Worm (Caenorhabditis elegans) whole organism, midembryonic: Measurements from ENCODE around the gene ZK287.7.

Source experiments
- T22C8.4 ChIP-seq: fragments of 200-800 bp; sonication (Bioruptor generic); IDR thresholded peaks from 2 replicates; pipeline ENCODE4 v1.3.6; 2022; ENCODE audit warnings: missing genetic modification characterization, missing compliant biosample characterization
- cog-1 ChIP-seq: sonication (generic microtip); optimal IDR thresholded peaks from 2 replicates; lab custom pipeline; 2016; ENCODE audit warnings: missing genetic modification characterization, missing compliant biosample characterization
- flt-1 ChIP-seq: fragments of 200-800 bp; sonication (Bioruptor generic); IDR thresholded peaks from 2 replicates; pipeline ENCODE4 v1.3.6; 2022; ENCODE audit warnings: missing genetic modification characterization, missing compliant biosample characterization
- klf-2 ChIP-seq: fragments of 200-800 bp; sonication (Bioruptor generic); conservative IDR thresholded peaks from 2 replicates; pipeline ENCODE4 v1.3.6; 2022; ENCODE audit warnings: missing genetic modification reagents, missing genetic modification characterization, missing compliant biosample characterization
- med-1 ChIP-seq: sonication (generic microtip); optimal IDR thresholded peaks from 2 replicates; lab custom pipeline; 2017; ENCODE audit warnings: missing genetic modification characterization, mild to moderate bottlenecking, missing compliant biosample characterization, antibody characterized with exemption, missing genetic modification reagents; ENCODE audit not compliant: insufficient read depth
- ref-1 ChIP-seq: fragments of 200-800 bp; sonication (Bioruptor generic); conservative IDR thresholded peaks from 2 replicates; pipeline ENCODE4 v1.3.6; 2022; ENCODE audit warnings: missing genetic modification reagents, missing genetic modification characterization, missing compliant biosample characterization
- tab-1 ChIP-seq: fragments of 200-800 bp; sonication (Bioruptor generic); IDR thresholded peaks from 2 replicates; pipeline ENCODE4 v1.3.6; 2022; ENCODE audit warnings: missing genetic modification characterization, missing compliant biosample characterization
- ztf-23 ChIP-seq: fragments of 200-800 bp; sonication (Bioruptor generic); IDR thresholded peaks from 2 replicates; pipeline ENCODE4 v1.3.6; 2022; ENCODE audit warnings: missing genetic modification reagents, missing genetic modification characterization, missing compliant biosample characterization
- ztf-29 ChIP-seq: fragments of 200-800 bp; sonication (Bioruptor generic); IDR thresholded peaks from 2 replicates; pipeline ENCODE4 v1.3.6; 2022; ENCODE audit warnings: missing genetic modification reagents, missing genetic modification characterization, missing compliant biosample characterization

The ZK287.7 gene

ce11 chrV:9692649-9693112, at the start of gene ZK287.7:
Gene ZK287.7 (plus strand): TSS chrV:9693062.
- TF ChIP-seq ztf-29 (GFP tag; lab: Robert Waterston, UW) = no peak
- no peak for TF ChIP-seq tab-1 (GFP tag; lab: Robert Waterston, UW)

DNA sequence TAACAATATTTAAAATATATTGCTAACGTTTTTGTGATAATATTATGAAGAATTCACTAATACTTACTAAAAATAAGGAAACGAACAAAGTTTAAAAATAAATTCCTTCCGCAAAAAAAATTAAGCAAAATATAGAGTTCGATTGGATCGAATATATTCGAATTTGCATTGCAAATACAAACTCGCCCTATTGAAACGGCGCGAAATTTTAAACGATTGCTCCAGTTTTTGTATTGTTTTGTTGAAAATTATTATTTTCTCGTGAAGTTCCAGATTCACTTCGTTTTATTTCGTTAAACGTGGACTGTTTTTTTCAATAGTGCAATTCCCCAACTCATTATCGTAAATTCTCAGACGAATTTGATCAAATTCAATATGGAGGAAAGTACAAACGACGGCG, 47.4 kb upstream of the ZK287.7 start, which contains the start of the genes atl-1 and hcp-2:
Gene atl-1, minus strand, starts transcription at position 89 of the 400 bp plus-strand sequence.
Gene hcp-2, plus strand, starts transcription at position 353 of the 400 bp plus-strand sequence.
- TF ChIP-seq cog-1 (tag; lab: Kevin White, UChicago) (no peak), klf-2 (no peak), ztf-29 (GFP tag; lab: Robert Waterston, UW) (no peak), med-1 (GFP tag; lab: Kevin White, UChicago) (no peak), T22C8.4 (GFP tag; lab: Robert Waterston, UW) (no peak), ref-1 (no peak), flt-1 (no peak), tab-1 (GFP tag; lab: Robert Waterston, UW) (no peak), ztf-23 (GFP tag; lab: Robert Waterston, UW) (no peak)

DNA sequence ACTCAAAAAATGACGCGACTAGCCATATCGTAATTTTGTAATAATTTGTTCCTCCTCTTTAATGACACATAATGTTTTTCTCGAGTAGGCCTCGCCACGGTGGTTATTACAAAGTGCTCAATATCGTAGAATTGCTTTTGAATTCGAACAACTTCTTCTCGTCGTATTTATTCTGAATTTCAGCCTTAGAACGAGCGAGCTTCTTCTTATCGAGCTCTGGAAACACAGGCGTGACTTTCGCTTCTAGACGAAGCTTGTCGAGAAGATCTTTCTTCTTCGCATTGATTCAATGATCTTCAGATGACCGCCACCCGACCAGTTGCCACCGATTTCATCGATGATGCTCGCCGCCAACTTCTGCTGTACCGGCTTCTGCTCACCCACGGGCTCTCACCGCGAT, 41.6 kb upstream of the ZK287.7 start, which contains the start of gene T06E4.21:
Gene T06E4.21, plus strand, starts transcription at position 301 of the 400 bp plus-strand sequence.
- TF ChIP-seq med-1 (GFP tag; lab: Kevin White, UChicago) (no peak), ref-1 (no peak), cog-1 (tag; lab: Kevin White, UChicago) (no peak), T22C8.4 (GFP tag; lab: Robert Waterston, UW) (no peak)

ce11 chrV:9654154-9654805, 38.6 kb upstream of the ZK287.7 start, which contains the start of gene cyp-29A4:
Gene cyp-29A4 (plus strand): TSS chrV:9654755.
- TF ChIP-seq klf-2 (no peak), flt-1 (no peak), ztf-29 (GFP tag; lab: Robert Waterston, UW) (no peak), ref-1 (no peak), T22C8.4 (GFP tag; lab: Robert Waterston, UW) (no peak), tab-1 (GFP tag; lab: Robert Waterston, UW) (no peak), ztf-23 (GFP tag; lab: Robert Waterston, UW) (no peak), cog-1 (tag; lab: Kevin White, UChicago) (no peak), med-1 (GFP tag; lab: Kevin White, UChicago) (no peak)

DNA sequence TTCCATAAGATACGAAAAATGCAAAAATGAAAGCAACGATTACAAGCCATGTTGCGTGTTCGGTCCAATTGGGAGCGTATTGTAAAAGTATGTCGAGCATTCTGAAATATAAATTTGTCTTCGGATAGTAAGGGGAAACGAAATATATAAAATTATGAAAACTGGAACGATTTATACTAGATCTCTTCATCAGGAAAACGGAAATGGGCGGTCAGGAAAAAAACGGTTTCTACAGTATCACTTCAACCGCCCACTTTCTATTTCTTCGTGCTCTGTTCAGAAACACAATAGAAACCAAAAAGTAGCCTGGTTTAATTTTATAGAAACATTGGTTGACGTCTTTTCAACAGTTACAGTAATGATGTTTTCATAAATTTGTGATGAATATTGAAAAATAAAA, 31.3 kb upstream of the ZK287.7 start, which contains the start of gene pitr-4:
Gene pitr-4, minus strand, starts transcription at position 101 of the 400 bp plus-strand sequence.
- TF ChIP-seq med-1 (GFP tag; lab: Kevin White, UChicago) (no peak), klf-2 (no peak), T22C8.4 (GFP tag; lab: Robert Waterston, UW) (no peak)

ce11 chrV:9663948-9664347, 28.9 kb upstream of the ZK287.7 start:
- TF ChIP-seq T22C8.4 (GFP tag; lab: Robert Waterston, UW) = no peak
- TF ChIP-seq cog-1 (tag; lab: Kevin White, UChicago) = no peak
- no peak for TF ChIP-seq ztf-29 (GFP tag; lab: Robert Waterston, UW)
- no peak for TF ChIP-seq ref-1
- no peak for TF ChIP-seq flt-1
- TF ChIP-seq klf-2 = no peak
- TF ChIP-seq ztf-23 (GFP tag; lab: Robert Waterston, UW) = no peak

ce11 chrV:9664620-9665019, 28.2 kb upstream of the ZK287.7 start:
- no peak for TF ChIP-seq ztf-29 (GFP tag; lab: Robert Waterston, UW)
- no peak for TF ChIP-seq ref-1
- no peak for TF ChIP-seq cog-1 (tag; lab: Kevin White, UChicago)
- no peak for TF ChIP-seq klf-2
- TF ChIP-seq med-1 (GFP tag; lab: Kevin White, UChicago) = no peak

DNA sequence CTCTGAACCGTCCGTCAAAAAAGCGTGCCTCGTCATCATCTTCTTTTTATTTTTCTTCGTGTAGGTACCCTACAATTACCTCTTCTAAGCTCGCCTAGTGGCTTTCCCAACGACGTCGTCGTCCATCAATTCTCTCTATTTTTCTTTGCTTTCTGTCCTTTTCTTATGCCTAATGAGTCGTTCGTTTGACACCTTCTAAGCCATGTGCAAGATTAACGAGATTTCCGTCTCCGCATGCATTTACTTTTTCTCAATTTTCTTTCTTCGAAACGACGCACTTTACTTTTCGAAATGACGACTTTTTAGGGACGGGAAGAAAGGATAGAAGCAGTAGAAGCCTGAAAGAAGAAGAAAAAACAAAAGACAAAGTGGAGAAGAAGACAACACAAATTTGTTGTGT, 26.5 kb upstream of the ZK287.7 start, which contains the start of gene ZK287.1:
Gene ZK287.1, plus strand, starts transcription at position 301 of the 400 bp plus-strand sequence.
- TF ChIP-seq klf-2 (no peak), ztf-23 (GFP tag; lab: Robert Waterston, UW) (no peak), flt-1 (no peak), cog-1 (tag; lab: Kevin White, UChicago) (no peak), ztf-29 (GFP tag; lab: Robert Waterston, UW) (no peak), tab-1 (GFP tag; lab: Robert Waterston, UW) (no peak), T22C8.4 (GFP tag; lab: Robert Waterston, UW) (no peak), med-1 (GFP tag; lab: Kevin White, UChicago) (no peak), ref-1 (no peak)

DNA sequence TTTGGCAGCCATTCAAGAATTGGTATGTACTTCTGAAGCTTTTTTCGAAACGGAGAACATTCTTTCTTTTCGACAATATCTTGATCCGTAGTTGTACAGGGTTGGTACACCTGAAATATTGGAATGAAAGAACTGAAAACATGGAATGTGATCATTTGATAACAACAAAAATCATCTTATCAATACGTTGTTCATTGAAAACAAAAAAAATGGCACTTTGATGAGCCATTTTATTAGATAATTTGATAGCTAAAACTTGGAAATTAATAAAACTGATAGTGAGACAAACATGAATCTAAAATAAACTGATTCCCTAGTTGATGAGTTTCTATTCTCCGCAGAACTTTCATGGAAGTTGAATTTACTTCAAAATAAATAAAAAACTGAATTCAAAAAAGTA, 20.4 kb upstream of the ZK287.7 start:
- TF ChIP-seq cog-1 (tag; lab: Kevin White, UChicago) = no peak
- TF ChIP-seq tab-1 (GFP tag; lab: Robert Waterston, UW) = no peak
- TF ChIP-seq ztf-23 (GFP tag; lab: Robert Waterston, UW) = no peak
- no peak for TF ChIP-seq T22C8.4 (GFP tag; lab: Robert Waterston, UW)
- TF ChIP-seq med-1 (GFP tag; lab: Kevin White, UChicago) = no peak
- no peak for TF ChIP-seq ztf-29 (GFP tag; lab: Robert Waterston, UW)
- no peak for TF ChIP-seq ref-1
- no peak for TF ChIP-seq klf-2
- no peak for TF ChIP-seq flt-1

DNA sequence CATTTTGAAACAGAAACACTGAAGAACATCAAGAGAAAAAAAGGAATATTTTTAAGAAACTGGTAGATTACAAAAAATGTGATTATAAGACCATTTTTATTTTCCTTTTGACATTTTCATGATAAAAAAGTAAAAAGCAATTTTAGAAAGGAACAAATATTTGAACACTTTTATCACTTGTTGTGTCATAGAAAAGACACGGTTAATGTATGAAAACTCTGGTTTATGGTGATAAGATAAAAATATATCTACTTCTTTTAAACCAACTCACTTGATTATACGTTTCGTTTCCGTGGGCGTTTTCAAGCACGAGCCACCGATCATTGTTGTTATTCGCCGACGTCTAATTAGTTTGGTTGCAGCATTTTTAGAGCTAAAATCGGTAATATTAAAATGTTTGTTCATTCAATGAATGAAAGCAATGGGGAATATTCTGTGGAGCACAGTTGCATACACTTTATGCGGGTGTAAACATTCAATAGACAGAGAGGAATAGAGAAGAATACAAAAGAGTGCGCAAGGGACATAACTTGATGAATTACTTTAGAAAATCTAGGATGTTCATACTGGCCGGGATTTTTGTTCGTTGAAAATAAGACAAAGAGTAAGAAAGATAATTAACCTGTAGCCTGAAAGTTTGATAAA, 19.5 kb upstream of the ZK287.7 start, which contains the start of gene sulp-8:
Gene sulp-8, minus strand, starts transcription at position 469 of the 645 bp plus-strand sequence.
- TF ChIP-seq tab-1 (GFP tag; lab: Robert Waterston, UW) (no peak), ztf-29 (GFP tag; lab: Robert Waterston, UW) (no peak), ztf-23 (GFP tag; lab: Robert Waterston, UW) (no peak), ref-1 (no peak), med-1 (GFP tag; lab: Kevin White, UChicago) (no peak), cog-1 (tag; lab: Kevin White, UChicago) (no peak), T22C8.4 (GFP tag; lab: Robert Waterston, UW) (no peak), klf-2 (no peak), flt-1 (no peak)
